Fruit fly (Drosophila melanogaster): ENCODE results near the gene GIIIspla2.
A peak's percentile ranks its signal among the peaks of the same experiment; 100 is the strongest.

GIIIspla2 gene

dm6 chrX:8122834-8123233 lies 34.6 kb upstream of the GIIIspla2 start (continued):
- TF ChIP-seq Hr39 (GFP tag; optimal IDR thresholded peaks at IDR 0.05) (peak; percentile 6), Hr4 (GFP tag; optimal IDR thresholded peaks at IDR 0.05) (peak; percentile 76), dac (GFP tag; optimal IDR thresholded peaks at IDR 0.05) (peak; percentile 47), CG3919 (GFP tag; optimal IDR thresholded peaks at IDR 0.05) (peak; percentile 53), Gug (GFP tag; IDR thresholded peaks at IDR 0.05) (no peak), Sox15 (GFP tag; optimal IDR thresholded peaks at IDR 0.05) (peak; percentile 0), OdsH (GFP tag; optimal IDR thresholded peaks at IDR 0.05) (peak; percentile 41), CG11294 (GFP tag; IDR thresholded peaks at IDR 0.05) (no peak)

- TF ChIP-seq Sox15 (GFP tag; optimal IDR thresholded peaks at IDR 0.05) (no peak), CG6276 (GFP tag; optimal IDR thresholded peaks at IDR 0.05) (peak; percentile 47), salr (GFP tag; optimal IDR thresholded peaks at IDR 0.05) (peak in 1 of 2 experiments; percentile 13), Eip93F (GFP tag; optimal IDR thresholded peaks at IDR 0.05) (no peak), CG11294 (GFP tag; IDR thresholded peaks at IDR 0.05) (peak; percentile 39; the same call in 1 of the 2 replicates), CG32006 (GFP tag; optimal IDR thresholded peaks at IDR 0.05) (peak; percentile 81), CG9139 (GFP tag; optimal IDR thresholded peaks at IDR 0.05) (no peak), Hr4 (GFP tag; optimal IDR thresholded peaks at IDR 0.05) (peak; percentile 6), CG15336 (GFP tag; IDR thresholded peaks at IDR 0.05) (peak; percentile 54), achi (GFP tag; optimal IDR thresholded peaks at IDR 0.05) (peak; percentile 23), CG31627 (GFP tag; optimal IDR thresholded peaks at IDR 0.05) (no peak), acj6 (GFP tag; optimal IDR thresholded peaks at IDR 0.05) (peak; percentile 12), Eip78C (GFP tag) (peak; percentile 67), CG10631 (GFP tag; optimal IDR thresholded peaks at IDR 0.05) (peak; percentile 23), CG8319 (GFP tag; optimal IDR thresholded peaks at IDR 0.05) (no peak), Sox14 (GFP tag; optimal IDR thresholded peaks at IDR 0.05) (no peak), dsx (GFP tag; optimal IDR thresholded peaks at IDR 0.05; ENCODE audit: poor library complexity, severe bottlenecking) (no peak), Smox (GFP tag; optimal IDR thresholded peaks at IDR 0.05) (no peak), eg (GFP tag; IDR thresholded peaks at IDR 0.05) (0 out of 3 replicates have a peak, but pooled peaks have one; percentile 27), OdsH (GFP tag; optimal IDR thresholded peaks at IDR 0.05) (peak; percentile 37), Hr39 (GFP tag; optimal IDR thresholded peaks at IDR 0.05) (no peak), topi (GFP tag; optimal IDR thresholded peaks at IDR 0.05) (no peak), vri (GFP tag; optimal IDR thresholded peaks at IDR 0.05) (no peak), spab (GFP tag; optimal IDR thresholded peaks at IDR 0.05) (no peak), CG8119 (GFP tag; IDR thresholded peaks at IDR 0.05) (peak; percentile 48; the same call in 2 of the 3 replicates), Ets21C (GFP tag; optimal IDR thresholded peaks at IDR 0.05) (no peak), CG3919 (GFP tag; optimal IDR thresholded peaks at IDR 0.05) (peak; percentile 3), CG4318 (GFP tag; optimal IDR thresholded peaks at IDR 0.05) (peak; percentile 60), CG6163 (GFP tag; IDR thresholded peaks at IDR 0.05) (0 out of 3 replicates have a peak, but pooled peaks have one; percentile 21), Hr38 (GFP tag; optimal IDR thresholded peaks at IDR 0.05) (no peak), Lpt (GFP tag; optimal IDR thresholded peaks at IDR 0.05) (peak; percentile 5), fkh (GFP tag; optimal IDR thresholded peaks at IDR 0.05) (no peak)
Observed at dm6 chrX:8125224-8125649, 32.2 kb upstream of the GIIIspla2 start.

- TF ChIP-seq eg (GFP tag; IDR thresholded peaks at IDR 0.05) (peak; percentile 55; the same call in 2 of the 3 replicates), Ets96B (tag; optimal IDR thresholded peaks at IDR 0.05) (no peak), CG4318 (GFP tag; optimal IDR thresholded peaks at IDR 0.05) (peak; percentile 19), CG8119 (GFP tag; IDR thresholded peaks at IDR 0.05) (0 out of 3 replicates have a peak, but pooled peaks have one; percentile 29), Eip93F (GFP tag; optimal IDR thresholded peaks at IDR 0.05) (no peak), CG11294 (GFP tag; IDR thresholded peaks at IDR 0.05) (no peak), CG6792 (GFP tag; optimal IDR thresholded peaks at IDR 0.05) (no peak), ss (GFP tag; optimal IDR thresholded peaks at IDR 0.05) (no peak), CG16779 (tag; optimal IDR thresholded peaks at IDR 0.05) (no peak), Smox (GFP tag; optimal IDR thresholded peaks at IDR 0.05) (no peak), OdsH (GFP tag; optimal IDR thresholded peaks at IDR 0.05) (no peak), Hr39 (GFP tag; optimal IDR thresholded peaks at IDR 0.05) (no peak), Hr38 (GFP tag; optimal IDR thresholded peaks at IDR 0.05) (no peak), Gug (GFP tag; IDR thresholded peaks at IDR 0.05) (no peak), CG31627 (GFP tag; optimal IDR thresholded peaks at IDR 0.05) (no peak), Sox14 (GFP tag; optimal IDR thresholded peaks at IDR 0.05) (no peak), CG11902 (GFP tag; optimal IDR thresholded peaks at IDR 0.05) (no peak), cyc (GFP tag; optimal IDR thresholded peaks at IDR 0.05) (no peak), Hr4 (GFP tag; optimal IDR thresholded peaks at IDR 0.05) (peak; percentile 44), CG15336 (GFP tag; IDR thresholded peaks at IDR 0.05) (peak; percentile 54), Eip78C (GFP tag) (peak; percentile 66), CG32006 (GFP tag; optimal IDR thresholded peaks at IDR 0.05) (peak; percentile 62), acj6 (GFP tag; optimal IDR thresholded peaks at IDR 0.05) (no peak), CG6163 (GFP tag; IDR thresholded peaks at IDR 0.05) (peak; percentile 50; the same call in 2 of the 3 replicates), pdm3 (GFP tag; optimal IDR thresholded peaks at IDR 0.05) (no peak), Blimp-1 (GFP tag; optimal IDR thresholded peaks at IDR 0.05) (no peak), topi (GFP tag; optimal IDR thresholded peaks at IDR 0.05) (no peak), CG3032 (tag; optimal IDR thresholded peaks at IDR 0.05) (no peak), Met (GFP tag; optimal IDR thresholded peaks at IDR 0.05) (no peak)
Observed at dm6 chrX:8126149-8126548, 31.3 kb upstream of the GIIIspla2 start.

Measured in whole organism, prepupa.